Worm (Caenorhabditis elegans): ENCODE data around the gene hphd-1.

ce11 chrII:12965589-12965988, 30.8 kb downstream of the hphd-1 start:
- TF ChIP-seq flt-1 (GFP tag; IDR thresholded peaks at IDR 0.05) (no peak), tab-1 (GFP tag; IDR thresholded peaks at IDR 0.05) (no peak)
